Worm (Caenorhabditis elegans): ENCODE data around the gene K08H10.10.

Gene K08H10.10

DNA sequence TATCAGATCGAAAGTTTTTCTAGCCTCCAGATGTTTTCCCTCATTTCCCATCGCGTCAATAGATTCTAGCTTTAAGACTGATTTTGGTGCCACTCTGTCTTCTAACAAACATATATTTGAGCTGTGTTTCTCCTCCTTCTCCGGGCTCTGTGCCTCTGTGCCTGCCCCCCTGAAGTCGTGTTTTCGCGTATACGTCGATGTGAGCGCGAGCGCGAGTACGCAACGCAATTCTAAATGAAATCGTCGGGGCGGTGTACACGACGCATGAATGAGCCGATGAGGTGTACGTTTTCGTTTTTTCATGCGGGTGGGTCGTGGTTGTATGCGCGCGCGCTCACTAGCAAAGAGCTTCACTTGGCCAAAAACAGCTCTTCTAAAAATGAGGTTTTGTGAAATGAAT lies 35.0 kb upstream of the K08H10.10 start:
- no peak for TF ChIP-seq ceh-2 (tag; optimal IDR thresholded peaks at IDR 0.05)
- peak; percentile 4 for TF ChIP-seq unc-42 (tag; optimal IDR thresholded peaks at IDR 0.05)

DNA sequence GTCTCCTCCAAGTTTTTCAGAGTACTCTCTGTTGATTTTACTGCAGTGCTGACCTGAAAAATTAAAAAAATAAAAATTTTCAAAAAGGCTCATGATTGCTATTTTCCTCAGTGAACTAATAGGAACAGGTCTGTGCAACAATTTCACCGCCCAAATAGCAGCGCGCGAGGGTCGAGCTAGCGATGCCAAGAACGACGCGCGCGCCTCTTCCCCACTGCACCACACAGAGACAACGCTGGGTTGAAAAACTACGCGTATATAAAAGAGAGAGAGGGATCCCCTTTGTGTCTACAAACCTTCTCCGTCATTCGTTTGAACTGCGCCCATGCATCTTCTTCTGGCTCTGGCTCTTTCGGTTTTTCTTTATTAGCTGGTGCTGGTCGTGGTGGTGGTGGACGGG lies 30.7 kb upstream of the K08H10.10 start:
- peak; percentile 95 for TF ChIP-seq pat-9 (tag; optimal IDR thresholded peaks at IDR 0.05)
- peak; percentile 89 for TF ChIP-seq ceh-18 (tag; optimal IDR thresholded peaks at IDR 0.05)
- peak; percentile 95 for TF ChIP-seq dmd-4 (tag; optimal IDR thresholded peaks at IDR 0.05; ENCODE audit: borderline replicate concordance)
- peak; percentile 93 for TF ChIP-seq ceh-2 (tag; optimal IDR thresholded peaks at IDR 0.05)
- TF ChIP-seq ceh-30 (tag; optimal IDR thresholded peaks at IDR 0.05), result peak; percentile 38
- TF ChIP-seq T23F11.4 (GFP tag; optimal IDR thresholded peaks at IDR 0.05), result peak; percentile 93
- peak; percentile 94 for TF ChIP-seq fkh-6 (tag; optimal IDR thresholded peaks at IDR 0.05)
- TF ChIP-seq elt-2 (tag; optimal IDR thresholded peaks at IDR 0.05), result peak; percentile 93
- TF ChIP-seq zip-5 (tag; optimal IDR thresholded peaks at IDR 0.05), result peak; percentile 74
- peak; percentile 87 for TF ChIP-seq nhr-232 (tag; optimal IDR thresholded peaks at IDR 0.05)
- peak; percentile 94 for TF ChIP-seq F13H6.1 (tag; optimal IDR thresholded peaks at IDR 0.05)
- TF ChIP-seq odd-2 (tag; optimal IDR thresholded peaks at IDR 0.05), result peak; percentile 43
- peak; percentile 76 for TF ChIP-seq dve-1 (tag; optimal IDR thresholded peaks at IDR 0.05)
- TF ChIP-seq C38D4.7 (GFP tag; optimal IDR thresholded peaks at IDR 0.05), result peak; percentile 91
- peak; percentile 93 for TF ChIP-seq sox-4 (tag; optimal IDR thresholded peaks at IDR 0.05)
- TF ChIP-seq lim-6 (tag; optimal IDR thresholded peaks at IDR 0.05), result peak; percentile 77
- TF ChIP-seq hlh-30 (tag; optimal IDR thresholded peaks at IDR 0.05; ENCODE audit: insufficient read depth), result peak; percentile 42
- peak; percentile 95 for TF ChIP-seq ztf-16 (tag; optimal IDR thresholded peaks at IDR 0.05)
- peak; percentile 83 for TF ChIP-seq ref-2 (tag; optimal IDR thresholded peaks at IDR 0.05)
- TF ChIP-seq C08G9.2 (tag; optimal IDR thresholded peaks at IDR 0.05), result peak; percentile 88
- peak; percentile 89 for TF ChIP-seq K02D7.2 (tag; optimal IDR thresholded peaks at IDR 0.05)
- TF ChIP-seq rnt-1 (tag; optimal IDR thresholded peaks at IDR 0.05), result peak; percentile 77
- peak; percentile 68 for TF ChIP-seq ceh-24 (tag; optimal IDR thresholded peaks at IDR 0.05)
- TF ChIP-seq fax-1 (tag; optimal IDR thresholded peaks at IDR 0.05), result peak; percentile 85
- TF ChIP-seq tbx-7 (tag; optimal IDR thresholded peaks at IDR 0.05), result peak; percentile 54
- no peak for TF ChIP-seq nhr-11 (tag; optimal IDR thresholded peaks at IDR 0.05)
- peak; percentile 95 for TF ChIP-seq ceh-14 (tag; optimal IDR thresholded peaks at IDR 0.05)
- TF ChIP-seq ceh-34 (tag; optimal IDR thresholded peaks at IDR 0.05), result peak; percentile 95
- peak; percentile 79 for TF ChIP-seq hlh-8 (tag; optimal IDR thresholded peaks at IDR 0.05)
- peak; percentile 96 for TF ChIP-seq ttx-3 (tag; optimal IDR thresholded peaks at IDR 0.05)
- no peak for TF ChIP-seq unc-55 (GFP tag; optimal IDR thresholded peaks at IDR 0.05)
- TF ChIP-seq pha-4 (tag; optimal IDR thresholded peaks at IDR 0.05), result no peak
- TF ChIP-seq K09A11.1 (tag; optimal IDR thresholded peaks at IDR 0.05; ENCODE audit: insufficient read depth), result peak; percentile 61
- TF ChIP-seq che-1 (tag; optimal IDR thresholded peaks at IDR 0.05), result peak; percentile 91
- peak; percentile 78 for TF ChIP-seq nfya-1 (tag; optimal IDR thresholded peaks at IDR 0.05)
- no peak for TF ChIP-seq ama-1 (optimal IDR thresholded peaks at IDR 0.05)
- TF ChIP-seq unc-42 (tag; optimal IDR thresholded peaks at IDR 0.05), result peak; percentile 78
- TF ChIP-seq ceh-19 (GFP tag; optimal IDR thresholded peaks at IDR 0.05), result peak; percentile 96
- peak; percentile 69 for TF ChIP-seq mec-3 (tag; optimal IDR thresholded peaks at IDR 0.05; ENCODE audit: borderline replicate concordance)
- TF ChIP-seq pag-3 (tag; optimal IDR thresholded peaks at IDR 0.05; ENCODE audit: borderline replicate concordance), result peak; percentile 85
- peak; percentile 85 for TF ChIP-seq sdc-2 (tag; optimal IDR thresholded peaks at IDR 0.05)
- peak; percentile 63 for TF ChIP-seq ahr-1 (tag; optimal IDR thresholded peaks at IDR 0.05)
- TF ChIP-seq pros-1 (tag; optimal IDR thresholded peaks at IDR 0.05), result peak; percentile 60
- peak; percentile 71 for TF ChIP-seq ets-4 (tag; optimal IDR thresholded peaks at IDR 0.05)
- TF ChIP-seq sox-2 (GFP tag; IDR thresholded peaks at IDR 0.05), result peak; percentile 89
- TF ChIP-seq pax-1 (tag; optimal IDR thresholded peaks at IDR 0.05), result no peak
- peak; percentile 78 for TF ChIP-seq ceh-48 (tag; optimal IDR thresholded peaks at IDR 0.05)
- peak; percentile 87 for TF ChIP-seq ceh-45 (GFP tag; IDR thresholded peaks at IDR 0.05)
- peak; percentile 95 for TF ChIP-seq hlh-6 (tag; optimal IDR thresholded peaks at IDR 0.05)
- TF ChIP-seq hlh-15 (tag; optimal IDR thresholded peaks at IDR 0.05), result peak; percentile 93
- TF ChIP-seq madf-2 (tag; optimal IDR thresholded peaks at IDR 0.05), result peak; percentile 87

Data from whole organism, late embryonic.